Worm (Caenorhabditis elegans) whole organism, young adult: ENCODE measurements around the gene F22E5.21.
"Not testable (repeated sequence)": the region's sequence is repeated elsewhere in the genome, so short reads cannot be mapped to it uniquely, and the experiment has no call there.

ENCODE experiments used
- B0035.1 ChIP-seq: sonication (generic microtip); optimal IDR thresholded peaks from 2 replicates; lab custom pipeline; 2016; ENCODE audit warnings: missing genetic modification characterization, mild to moderate bottlenecking, missing compliant biosample characterization, missing genotype, missing genetic modification reagents
- B0261.1 ChIP-seq: sonication (generic microtip); optimal IDR thresholded peaks from 2 replicates; lab custom pipeline; 2016; ENCODE audit warnings: mild to moderate bottlenecking, missing genetic modification characterization, moderate library complexity, missing compliant biosample characterization
- D2030.7 ChIP-seq: fragments of 200-800 bp; sonication (Bioruptor generic); IDR thresholded peaks from 2 replicates; pipeline ENCODE4 v1.3.6; 2022; ENCODE audit warnings: missing genetic modification reagents, missing genetic modification characterization, missing compliant biosample characterization
- F49E8.2 ChIP-seq: sonication (generic microtip); optimal IDR thresholded peaks from 3 replicates; lab custom pipeline; 2017; ENCODE audit warnings: missing genetic modification characterization, mild to moderate bottlenecking, missing compliant biosample characterization, antibody characterized with exemption, moderate library complexity; ENCODE audit not compliant: insufficient read depth
- K11D2.4 ChIP-seq: fragments of 200-800 bp; sonication (Bioruptor generic); IDR thresholded peaks from 2 replicates; pipeline ENCODE4 v1.3.6; 2022; ENCODE audit warnings: missing genetic modification reagents, missing genetic modification characterization, missing compliant biosample characterization
- Y56A3A.18 ChIP-seq: fragments of 200-800 bp; sonication (Bioruptor generic); IDR thresholded peaks from 2 replicates; pipeline ENCODE4 v1.3.6; 2022; ENCODE audit warnings: missing genetic modification reagents, missing genetic modification characterization, missing compliant biosample characterization
- Y95B8A.8 ChIP-seq: fragments of 200-800 bp; sonication (Bioruptor generic); IDR thresholded peaks from 2 replicates; pipeline ENCODE4 v1.3.6; 2022; ENCODE audit warnings: missing genetic modification reagents, missing genetic modification characterization, missing compliant biosample characterization
- atf-7 ChIP-seq: sonication (generic microtip); optimal IDR thresholded peaks from 2 replicates; lab custom pipeline; 2017; ENCODE audit warnings: mild to moderate bottlenecking, missing genetic modification characterization, missing compliant biosample characterization
- athp-1 ChIP-seq: sonication (generic microtip); optimal IDR thresholded peaks from 2 replicates; lab custom pipeline; 2017; ENCODE audit warnings: mild to moderate bottlenecking, missing genetic modification characterization, missing compliant biosample characterization
- attf-3 ChIP-seq: fragments of 200-800 bp; sonication (Bioruptor generic); conservative IDR thresholded peaks from 2 replicates; pipeline ENCODE4 v1.3.6; 2022; ENCODE audit warnings: missing genetic modification reagents, missing genetic modification characterization, missing compliant biosample characterization
- cebp-1 ChIP-seq, 2 experiments: fragments of 200-800 bp in 1 of 2; sonication (Bioruptor generic) in 1 of 2; sonication (generic microtip) in 1 of 2; IDR thresholded peaks in 1 of 2; optimal IDR thresholded peaks in 1 of 2; 2 replicates each; pipeline versions ENCODE4 v1.3.6 to Lab custom; 2017 to 2022; ENCODE audit warnings: missing compliant biosample characterization in 2 of 2, missing genetic modification characterization in 2 of 2, mild to moderate bottlenecking in 1 of 2, missing genetic modification reagents in 1 of 2, moderate library complexity in 1 of 2
- cebp-2 ChIP-seq: fragments of 200-800 bp; sonication (Bioruptor generic); IDR thresholded peaks from 2 replicates; pipeline ENCODE4 v1.3.6; 2022; ENCODE audit warnings: missing genetic modification characterization, missing compliant biosample characterization
- dox-1 ChIP-seq: fragments of 200-800 bp; sonication (Bioruptor generic); IDR thresholded peaks from 2 replicates; pipeline ENCODE4 v1.3.6; 2022; ENCODE audit warnings: missing genetic modification reagents, missing genetic modification characterization, missing compliant biosample characterization
- efl-1 ChIP-seq: fragments of 150-350 bp; optimal IDR thresholded peaks from 2 replicates; lab custom pipeline; 2014; ENCODE audit warnings: missing biosample characterization, missing genetic modification reagents, missing genetic modification characterization
- ets-4 ChIP-seq: fragments of 200-800 bp; sonication (Bioruptor generic); optimal IDR thresholded peaks from 2 replicates; lab custom pipeline; 2018; ENCODE audit warnings: mild to moderate bottlenecking, missing genetic modification characterization, missing compliant biosample characterization
- him-1 ChIP-seq: sonication (generic microtip); optimal IDR thresholded peaks from 2 replicates; lab custom pipeline; 2016; ENCODE audit warnings: missing genotype, missing genetic modification reagents, missing genetic modification characterization, missing compliant biosample characterization
- hmg-1.2 ChIP-seq: fragments of 200-800 bp; sonication (Bioruptor generic); IDR thresholded peaks from 2 replicates; pipeline ENCODE4 v1.3.6; 2022; ENCODE audit warnings: missing genetic modification reagents, missing genetic modification characterization, missing compliant biosample characterization
- hsf-1 ChIP-seq: fragments of 200-800 bp; sonication (Bioruptor generic); IDR thresholded peaks from 2 replicates; pipeline ENCODE4 v1.3.6; 2022; ENCODE audit warnings: missing genetic modification reagents, missing genetic modification characterization, missing compliant biosample characterization
- let-526 ChIP-seq: fragments of 200-800 bp; sonication (Bioruptor generic); IDR thresholded peaks from 2 replicates; pipeline ENCODE4 v1.3.6; 2022; ENCODE audit warnings: missing genetic modification reagents, missing genetic modification characterization, missing compliant biosample characterization
- lin-26 ChIP-seq: fragments of 200-800 bp; sonication (Bioruptor generic); IDR thresholded peaks from 2 replicates; pipeline ENCODE4 v1.3.6; 2022; ENCODE audit warnings: missing genetic modification reagents, missing genetic modification characterization, missing compliant biosample characterization
- lin-54 ChIP-seq: fragments of 200-800 bp; sonication (Bioruptor generic); optimal IDR thresholded peaks from 2 replicates; lab custom pipeline; 2018; ENCODE audit warnings: mild to moderate bottlenecking, missing genetic modification characterization, missing compliant biosample characterization
- madf-6 ChIP-seq: fragments of 200-800 bp; sonication (Bioruptor generic); IDR thresholded peaks from 2 replicates; pipeline ENCODE4 v1.3.6; 2022; ENCODE audit warnings: missing genetic modification reagents, missing genetic modification characterization, missing compliant biosample characterization
- madf-8 ChIP-seq: fragments of 200-800 bp; sonication (Bioruptor generic); conservative IDR thresholded peaks from 2 replicates; pipeline ENCODE4 v1.3.6; 2022; ENCODE audit warnings: missing genetic modification reagents, missing genetic modification characterization, missing compliant biosample characterization
- nfya-2 ChIP-seq: fragments of 200-800 bp; sonication (Bioruptor generic); IDR thresholded peaks from 2 replicates; pipeline ENCODE4 v1.3.6; 2022; ENCODE audit warnings: missing genetic modification reagents, missing genetic modification characterization, missing compliant biosample characterization
- nhr-179 ChIP-seq: sonication (generic microtip); optimal IDR thresholded peaks from 2 replicates; lab custom pipeline; 2016; ENCODE audit warnings: mild to moderate bottlenecking, missing genetic modification characterization, missing compliant biosample characterization
- nhr-27 ChIP-seq: fragments of 200-800 bp; sonication (Bioruptor generic); optimal IDR thresholded peaks from 2 replicates; lab custom pipeline; 2018; ENCODE audit warnings: mild to moderate bottlenecking, missing genetic modification characterization, moderate library complexity, missing compliant biosample characterization
- nhr-80 ChIP-seq: sonication (generic microtip); optimal IDR thresholded peaks from 2 replicates; lab custom pipeline; 2016; ENCODE audit warnings: missing genetic modification characterization, missing compliant biosample characterization
- nhr-90 ChIP-seq: sonication (generic microtip); optimal IDR thresholded peaks from 2 replicates; lab custom pipeline; 2016; ENCODE audit warnings: missing genotype, mild to moderate bottlenecking, missing genetic modification characterization, missing compliant biosample characterization
- repo-1 ChIP-seq: sonication (generic microtip); optimal IDR thresholded peaks from 2 replicates; lab custom pipeline; 2017; ENCODE audit warnings: mild to moderate bottlenecking, missing genetic modification characterization, missing compliant biosample characterization
- rpc-1 ChIP-seq, 2 experiments: fragments of 150-350 bp in 1 of 2; sonication (generic microtip) in 1 of 2; optimal IDR thresholded peaks; 2 replicates each; lab custom pipeline; 2014 to 2018; ENCODE audit warnings: missing biosample characterization in 1 of 2, missing genetic modification characterization in 1 of 2, missing genetic modification reagents in 1 of 2, missing genotype in 1 of 2
- tbp1 ChIP-seq: fragments of 200-800 bp; sonication (Bioruptor generic); optimal IDR thresholded peaks from 2 replicates; lab custom pipeline; 2018; ENCODE audit warnings: mild to moderate bottlenecking, missing genetic modification characterization, missing compliant biosample characterization
- xnd-1 ChIP-seq: sonication (generic microtip); optimal IDR thresholded peaks from 2 replicates; lab custom pipeline; 2016; ENCODE audit warnings: missing genotype, missing genetic modification reagents, missing genetic modification characterization, missing compliant biosample characterization
- zfh-2 ChIP-seq: fragments of 200-800 bp; sonication (Bioruptor generic); conservative IDR thresholded peaks from 2 replicates; pipeline ENCODE4 v1.3.6; 2022; ENCODE audit warnings: missing genetic modification reagents, missing genetic modification characterization, missing compliant biosample characterization
- ztf-18 ChIP-seq: sonication (generic microtip); optimal IDR thresholded peaks from 2 replicates; lab custom pipeline; 2016; ENCODE audit warnings: missing genotype, mild to moderate bottlenecking, missing genetic modification characterization, missing compliant biosample characterization
- ztf-26 ChIP-seq: sonication (generic microtip); optimal IDR thresholded peaks from 2 replicates; lab custom pipeline; 2017; ENCODE audit warnings: missing genetic modification characterization, missing compliant biosample characterization
- ztf-28 ChIP-seq: fragments of 200-800 bp; sonication (Bioruptor generic); IDR thresholded peaks from 2 replicates; pipeline ENCODE4 v1.3.6; 2022; ENCODE audit warnings: missing genetic modification reagents, missing genetic modification characterization, missing compliant biosample characterization
- ztf-3 ChIP-seq: fragments of 200-800 bp; sonication (Bioruptor generic); optimal IDR thresholded peaks from 2 replicates; lab custom pipeline; 2018; ENCODE audit warnings: mild to moderate bottlenecking, missing genetic modification characterization, missing compliant biosample characterization

Gene F22E5.21

DNA sequence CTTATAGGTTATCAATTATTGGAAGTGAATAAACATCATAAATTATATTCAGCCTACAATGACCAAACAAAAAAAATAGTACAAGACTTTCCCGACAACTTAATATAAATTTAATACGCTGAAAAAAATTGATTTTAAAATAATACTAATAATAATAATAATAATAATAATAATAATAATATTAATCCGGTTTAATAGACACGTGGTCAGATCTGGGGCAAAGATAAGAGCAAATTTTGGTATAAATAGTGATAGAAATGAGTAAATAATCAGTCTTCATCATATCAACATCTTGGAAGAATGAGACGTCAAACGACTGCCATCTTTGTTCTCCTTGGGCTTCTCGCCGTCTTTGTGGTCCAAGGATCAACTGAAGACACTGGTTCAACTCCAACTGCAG lies 20.6 kb downstream of the F22E5.21 start, which contains the start of gene msrp-5:
msrp-5 (plus strand) TSS at position 301 of the 400 bp plus-strand sequence.
- not testable (repeated sequence) for TF ChIP-seq B0035.1; hmg-1.2; athp-1 (tag; lab: Kevin White, UChicago)

DNA sequence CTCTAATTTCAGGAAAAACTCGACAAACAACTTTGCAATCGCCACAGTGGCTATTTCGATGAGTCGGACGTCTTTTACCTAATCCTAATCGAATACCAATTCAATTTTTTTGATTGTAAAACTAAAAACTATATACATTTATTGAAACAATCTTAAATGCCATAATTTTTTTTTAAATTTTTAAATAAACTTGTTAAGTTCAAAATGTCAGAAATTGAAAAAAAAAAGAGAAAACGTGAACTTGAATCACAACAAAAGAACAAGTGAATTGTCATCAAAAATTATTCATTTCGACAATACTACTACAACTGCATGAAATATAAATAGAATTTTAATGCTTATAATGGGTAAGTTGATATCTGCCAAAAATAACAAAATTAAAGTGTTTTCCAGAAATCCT lies 25.0 kb downstream of the F22E5.21 start, which contains the start of gene D2062.13:
D2062.13 (plus strand) TSS at position 301 of the 400 bp plus-strand sequence.
- TF ChIP-seq ztf-3 (GFP tag; lab: Kevin White, UChicago); F49E8.2 (tag; lab: Kevin White, UChicago); nfya-2 (GFP tag; lab: Robert Waterston, UW): not testable (repeated sequence)

DNA sequence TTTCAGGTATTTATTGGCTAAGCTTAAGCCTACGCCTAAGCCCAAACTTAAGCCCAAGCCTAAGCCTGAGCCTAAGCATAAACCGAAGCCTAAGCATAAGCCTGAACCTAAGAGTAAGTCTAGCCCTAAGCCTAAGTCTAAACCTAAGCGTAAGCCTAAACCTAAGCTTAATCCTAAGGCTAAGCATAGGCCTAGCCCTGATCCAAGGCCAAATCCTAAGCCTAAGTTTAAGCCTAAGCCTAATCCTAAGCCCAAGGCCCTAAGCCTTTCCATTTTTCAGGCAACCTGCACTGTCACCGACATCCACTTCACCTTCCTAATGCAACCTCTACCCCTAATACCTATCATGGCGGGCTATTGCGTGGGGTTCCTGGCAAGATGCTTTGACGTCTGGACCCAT lies 26.2 kb downstream of the F22E5.21 start:
- TF ChIP-seq efl-1 (GFP tag; lab: Kevin White, UChicago) (no peak), ztf-28 (GFP tag; lab: Robert Waterston, UW) (0 out of 2 replicates have a peak, but pooled peaks have one; percentile 9), repo-1 (tag; lab: Kevin White, UChicago) (no peak), Y95B8A.8 (GFP tag; lab: Robert Waterston, UW) (no peak)

DNA sequence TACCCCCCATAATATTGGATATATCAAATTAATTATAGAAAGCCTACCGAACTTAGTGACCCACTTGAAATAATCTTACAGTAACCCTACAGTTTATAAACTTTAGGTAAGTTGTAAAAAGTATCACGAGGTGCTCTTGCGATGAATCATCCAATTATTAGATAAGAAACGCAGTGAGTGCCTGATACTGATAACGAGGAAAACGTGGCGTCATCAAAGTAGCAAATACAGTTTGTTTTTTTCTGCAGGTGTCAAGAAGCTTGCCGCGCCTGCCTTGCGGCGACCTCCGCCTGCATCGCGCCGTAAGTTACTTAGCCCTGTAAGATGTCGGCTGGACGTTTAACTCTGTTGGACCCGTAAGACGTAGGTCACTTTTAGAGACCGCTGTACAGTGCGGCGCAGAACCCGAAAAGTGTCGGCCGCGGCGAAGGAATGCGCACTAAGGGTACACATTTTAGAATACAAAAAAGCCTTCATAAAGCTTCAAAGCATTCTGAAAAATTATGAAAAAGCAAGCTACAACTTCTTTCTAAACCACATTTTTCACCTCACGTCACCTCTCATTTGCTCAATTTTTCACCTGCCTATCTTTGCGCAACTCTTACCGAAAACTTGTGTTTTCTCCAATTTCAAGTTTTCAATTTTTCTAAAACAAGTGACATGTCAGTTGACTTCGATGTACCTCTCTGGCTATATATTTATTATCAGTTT lies 26.9 kb downstream of the F22E5.21 start, which contains the start of gene sri-38:
sri-38 (plus strand) TSS at position 661 of the 711 bp plus-strand sequence.
- peak; percentile 67 for TF ChIP-seq nhr-80 (tag; lab: Kevin White, UChicago)
- TF ChIP-seq hsf-1 (GFP tag; lab: Robert Waterston, UW) = no peak
- TF ChIP-seq zfh-2 (GFP tag; lab: Robert Waterston, UW) = 0 out of 2 replicates have a peak, but pooled peaks have one; percentile 54
- no peak for TF ChIP-seq rpc-1 (optimal IDR thresholded peaks at IDR 0.05; lab: Kevin White, UChicago)
- TF ChIP-seq rpc-1 (tag; optimal IDR thresholded peaks at IDR 0.05; lab: Kevin White, UChicago) = no peak
- no peak for TF ChIP-seq ztf-28 (GFP tag; lab: Robert Waterston, UW)
- no peak for TF ChIP-seq B0261.1 (tag; lab: Kevin White, UChicago)
- no peak for TF ChIP-seq lin-54 (GFP tag; lab: Kevin White, UChicago)
- no peak for TF ChIP-seq cebp-2
- no peak for TF ChIP-seq let-526 (GFP tag; lab: Robert Waterston, UW)
- TF ChIP-seq K11D2.4 (GFP tag; lab: Robert Waterston, UW) = no peak
- TF ChIP-seq madf-6 (GFP tag; lab: Robert Waterston, UW) = no peak
- peak; percentile 63; the same call in 1 of the 2 replicates for TF ChIP-seq dox-1 (GFP tag; lab: Robert Waterston, UW)
- TF ChIP-seq madf-8 = no peak
- no peak for TF ChIP-seq ets-4 (GFP tag; lab: Kevin White, UChicago)
- TF ChIP-seq Y56A3A.18 (GFP tag; lab: Robert Waterston, UW) = no peak
- no peak for TF ChIP-seq ztf-18
- no peak for TF ChIP-seq tbp1
- TF ChIP-seq nhr-27 (tag; lab: Kevin White, UChicago) = no peak
- TF ChIP-seq nhr-179 = no peak
- no peak for TF ChIP-seq cebp-1 (GFP tag; IDR thresholded peaks at IDR 0.05; lab: Robert Waterston, UW)
- no peak for TF ChIP-seq cebp-1 (tag; optimal IDR thresholded peaks at IDR 0.05; lab: Kevin White, UChicago)
- TF ChIP-seq D2030.7 (GFP tag; lab: Robert Waterston, UW) = no peak
- no peak for TF ChIP-seq lin-26 (GFP tag; lab: Robert Waterston, UW)
- no peak for TF ChIP-seq him-1
- TF ChIP-seq atf-7 (tag; lab: Kevin White, UChicago) = peak; percentile 56
- TF ChIP-seq ztf-26 = no peak
- TF ChIP-seq attf-3 (GFP tag; lab: Robert Waterston, UW) = no peak
- no peak for TF ChIP-seq xnd-1 (tag; lab: Kevin White, UChicago)
- no peak for TF ChIP-seq nhr-90
- no peak for TF ChIP-seq Y95B8A.8 (GFP tag; lab: Robert Waterston, UW)
